Worm (Caenorhabditis elegans): ENCODE results near the gene K08F8.7.

Gene K08F8.7

DNA sequence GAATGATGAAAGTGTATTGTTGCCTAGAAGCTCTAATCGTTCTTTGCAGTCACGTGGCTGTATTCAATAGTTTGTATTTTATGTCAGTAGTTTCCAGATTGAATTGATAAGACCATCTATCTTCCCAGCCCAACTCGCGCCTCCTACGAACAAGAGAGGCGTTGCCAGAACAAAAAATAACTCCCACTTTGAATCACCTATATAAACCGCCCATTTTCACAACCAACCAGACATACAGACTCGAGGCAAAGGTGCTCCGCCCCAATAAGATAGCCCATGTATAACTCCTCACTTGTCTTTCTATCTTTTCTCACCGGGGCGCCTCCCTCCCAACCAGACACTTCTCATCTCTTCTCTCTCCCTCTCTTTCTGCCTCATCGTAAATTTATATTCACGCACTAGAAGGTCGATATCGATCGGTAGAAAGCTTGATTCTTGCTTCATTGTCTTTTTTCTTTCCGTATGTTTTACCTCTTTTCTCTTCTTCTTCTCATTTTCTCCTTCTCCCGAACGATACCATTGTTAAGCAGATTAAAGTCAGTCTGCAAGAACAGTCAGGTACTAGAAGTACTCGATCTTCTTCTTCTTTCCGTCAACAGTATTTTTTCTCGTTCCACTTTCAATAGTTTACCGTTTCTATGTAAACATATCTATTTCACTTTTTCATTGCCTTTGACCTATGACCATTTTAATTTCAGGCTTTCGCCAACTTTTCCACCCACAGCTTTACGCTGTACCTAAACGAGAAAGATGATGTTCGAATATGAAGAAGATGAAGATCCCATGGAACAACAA lies 11.6 kb downstream of the K08F8.7 start, which contains the start of gene mak-1:
TSS of gene mak-1 (plus strand) at position 693 of the 795 bp plus-strand sequence.
- TF ChIP-seq pax-1 (tag; optimal IDR thresholded peaks at IDR 0.05) (no peak), lin-11 (tag; optimal IDR thresholded peaks at IDR 0.05) (no peak), ceh-34 (tag; optimal IDR thresholded peaks at IDR 0.05) (no peak), unc-86 (tag; optimal IDR thresholded peaks at IDR 0.05) (no peak), ztf-16 (tag; optimal IDR thresholded peaks at IDR 0.05) (no peak), odd-2 (tag; optimal IDR thresholded peaks at IDR 0.05) (no peak), C08G9.2 (tag; optimal IDR thresholded peaks at IDR 0.05) (peak; percentile 41), gmeb-2 (tag; optimal IDR thresholded peaks at IDR 0.05) (no peak), ceh-18 (tag; optimal IDR thresholded peaks at IDR 0.05) (peak; percentile 68), unc-42 (tag; optimal IDR thresholded peaks at IDR 0.05) (no peak), T23F11.4 (GFP tag; optimal IDR thresholded peaks at IDR 0.05) (no peak), ets-4 (tag; optimal IDR thresholded peaks at IDR 0.05) (no peak), ceh-22 (tag; optimal IDR thresholded peaks at IDR 0.05) (no peak), nfya-1 (tag; optimal IDR thresholded peaks at IDR 0.05) (peak; percentile 32), sdc-2 (tag; optimal IDR thresholded peaks at IDR 0.05) (no peak), C38D4.7 (GFP tag; optimal IDR thresholded peaks at IDR 0.05) (no peak), K02D7.2 (tag; optimal IDR thresholded peaks at IDR 0.05) (no peak), pros-1 (tag; optimal IDR thresholded peaks at IDR 0.05) (no peak), pqm-1 (tag; optimal IDR thresholded peaks at IDR 0.05) (no peak), hlh-15 (tag; optimal IDR thresholded peaks at IDR 0.05) (no peak), fkh-10 (GFP tag; optimal IDR thresholded peaks at IDR 0.05) (no peak), unc-55 (GFP tag; optimal IDR thresholded peaks at IDR 0.05) (no peak), rnt-1 (tag; optimal IDR thresholded peaks at IDR 0.05) (peak; percentile 4), tbx-2 (tag; optimal IDR thresholded peaks at IDR 0.05) (no peak), nhr-11 (tag; optimal IDR thresholded peaks at IDR 0.05) (no peak), pat-9 (tag; optimal IDR thresholded peaks at IDR 0.05) (no peak), fax-1 (tag; optimal IDR thresholded peaks at IDR 0.05) (no peak), F13H6.1 (tag; optimal IDR thresholded peaks at IDR 0.05) (no peak)

DNA sequence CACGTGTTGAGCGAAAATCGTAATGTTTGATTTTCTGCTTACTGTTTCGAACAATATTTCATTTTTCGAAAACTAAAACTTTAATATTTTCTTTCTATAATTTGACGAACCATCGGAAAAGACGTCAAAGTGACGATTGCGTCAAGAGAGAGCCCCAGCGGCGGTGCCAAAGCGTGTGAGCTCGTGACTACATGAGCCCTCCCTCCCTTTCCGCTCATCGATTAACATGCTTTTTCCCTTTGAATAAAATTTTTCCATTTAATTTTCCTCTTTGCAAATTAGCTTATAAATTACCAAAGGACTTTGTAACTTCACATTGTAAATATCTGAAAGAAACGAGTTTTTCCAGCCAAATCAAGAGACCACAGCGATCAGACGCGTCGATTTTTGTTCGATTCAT lies 12.2 kb downstream of the K08F8.7 start:
- TF ChIP-seq ahr-1 (tag; optimal IDR thresholded peaks at IDR 0.05) (no peak), pha-4 (tag; optimal IDR thresholded peaks at IDR 0.05) (no peak), dmd-4 (tag; optimal IDR thresholded peaks at IDR 0.05; ENCODE audit: borderline replicate concordance) (no peak), ceh-22 (tag; optimal IDR thresholded peaks at IDR 0.05) (no peak), hlh-30 (tag; optimal IDR thresholded peaks at IDR 0.05; ENCODE audit: insufficient read depth) (peak; percentile 25), mec-3 (tag; optimal IDR thresholded peaks at IDR 0.05; ENCODE audit: borderline replicate concordance) (no peak), T23F11.4 (GFP tag; optimal IDR thresholded peaks at IDR 0.05) (no peak), C08G9.2 (tag; optimal IDR thresholded peaks at IDR 0.05) (no peak), ceh-34 (tag; optimal IDR thresholded peaks at IDR 0.05) (no peak), nfya-1 (tag; optimal IDR thresholded peaks at IDR 0.05) (no peak), syd-9 (tag; optimal IDR thresholded peaks at IDR 0.05) (no peak), sox-2 (GFP tag; IDR thresholded peaks at IDR 0.05) (no peak), pag-3 (tag; optimal IDR thresholded peaks at IDR 0.05; ENCODE audit: borderline replicate concordance) (no peak), hlh-15 (tag; optimal IDR thresholded peaks at IDR 0.05) (no peak), pqm-1 (tag; optimal IDR thresholded peaks at IDR 0.05) (no peak), ama-1 (optimal IDR thresholded peaks at IDR 0.05) (no peak), ceh-48 (tag; optimal IDR thresholded peaks at IDR 0.05) (peak; percentile 2), unc-42 (tag; optimal IDR thresholded peaks at IDR 0.05) (peak; percentile 40)

All from whole organism, late embryonic.